Worm (Caenorhabditis elegans) whole organism, L2 larva: ENCODE data around the gene Y38H6C.25.

Experiments used
- R02D3.7 ChIP-seq: fragments of 150-350 bp; optimal IDR thresholded peaks from 2 replicates; lab custom pipeline; 2014; ENCODE audit warnings: missing biosample characterization, missing genetic modification characterization
- Y55F3AM.14 ChIP-seq: fragments of 200-800 bp; sonication (Bioruptor generic); optimal IDR thresholded peaks from 2 replicates; lab custom pipeline; 2018; ENCODE audit warnings: mild to moderate bottlenecking, missing genetic modification characterization, missing compliant biosample characterization
- aly-2 ChIP-seq: fragments of 150-350 bp; optimal IDR thresholded peaks from 2 replicates; lab custom pipeline; 2014; ENCODE audit warnings: missing biosample characterization, missing genetic modification characterization
- ama-1 ChIP-seq: fragments of 150-350 bp; optimal IDR thresholded peaks from 2 replicates; lab custom pipeline; 2018; ENCODE audit warnings: inconsistent platforms
- dmd-4 ChIP-seq: sonication (generic microtip); optimal IDR thresholded peaks from 2 replicates; lab custom pipeline; 2017; ENCODE audit warnings: missing biosample characterization, missing genetic modification characterization
- lin-13 ChIP-seq: fragments of 150-350 bp; optimal IDR thresholded peaks from 2 replicates; lab custom pipeline; 2014; ENCODE audit warnings: missing biosample characterization, missing genetic modification reagents, missing genetic modification characterization
- mbf-1 ChIP-seq: sonication (generic microtip); optimal IDR thresholded peaks from 2 replicates; lab custom pipeline; 2017; ENCODE audit warnings: missing biosample characterization, missing genetic modification characterization
- mdl-1 ChIP-seq, 2 experiments: fragments of 150-350 bp in 1 of 2; sonication (generic microtip) in 1 of 2; optimal IDR thresholded peaks; 2 replicates each; lab custom pipeline; 2017; ENCODE audit warnings: missing biosample characterization in 2 of 2, missing genetic modification characterization in 2 of 2
- nhr-12 ChIP-seq: fragments of 150-350 bp; optimal IDR thresholded peaks from 2 replicates; lab custom pipeline; 2014; ENCODE audit warnings: missing biosample characterization, missing genetic modification characterization
- nhr-6 ChIP-seq: fragments of 150-350 bp; optimal IDR thresholded peaks from 2 replicates; lab custom pipeline; 2014; ENCODE audit warnings: missing biosample characterization, missing genetic modification characterization
- unc-39 ChIP-seq: fragments of 150-350 bp; optimal IDR thresholded peaks from 2 replicates; lab custom pipeline; 2014; ENCODE audit warnings: missing biosample characterization, missing genetic modification characterization
- unc-62 ChIP-seq: fragments of 150-350 bp; optimal IDR thresholded peaks from 2 replicates; lab custom pipeline; 2014; ENCODE audit warnings: missing biosample characterization, missing genetic modification reagents, missing genetic modification characterization
- zag-1 ChIP-seq: fragments of 150-350 bp; optimal IDR thresholded peaks from 2 replicates; lab custom pipeline; 2014; ENCODE audit warnings: missing biosample characterization, missing genetic modification characterization

DNA sequence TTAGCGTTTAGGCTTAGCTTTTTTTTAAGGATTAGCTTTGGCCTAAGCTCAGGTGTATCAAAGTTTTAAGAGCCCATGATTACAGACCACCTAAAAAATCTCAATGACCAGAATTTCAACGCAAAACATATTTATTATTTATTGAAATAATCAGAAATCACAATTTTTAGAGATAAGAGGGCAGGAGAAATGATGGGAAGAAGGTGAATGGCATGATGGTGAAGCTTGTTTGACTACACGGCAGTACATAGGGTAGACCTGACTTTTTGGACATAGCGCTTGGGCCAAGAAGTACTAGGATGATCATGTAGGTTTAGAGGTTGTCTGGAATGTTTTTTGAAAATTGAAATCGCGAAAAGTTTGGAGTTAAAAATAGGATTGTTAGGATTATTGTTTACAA is 19.4 kb upstream of the Y38H6C.25 start:
- TF ChIP-seq mbf-1 (no peak), lin-13 (no peak), nhr-6 (tag; lab: Kevin White, UChicago) (no peak), zag-1 (tag; lab: Kevin White, UChicago) (no peak), unc-62 (no peak), nhr-12 (no peak), Y55F3AM.14 (GFP tag; lab: Kevin White, UChicago) (no peak), dmd-4 (tag; lab: Kevin White, UChicago) (no peak), ama-1 (lab: Kevin White, UChicago) (no peak), unc-39 (tag; lab: Kevin White, UChicago) (no peak), aly-2 (tag; lab: Kevin White, UChicago) (no peak), R02D3.7 (tag; lab: Kevin White, UChicago) (no peak), mdl-1 (tag; optimal IDR thresholded peaks at IDR 0.05; lab: Kevin White, UChicago) (no peak)
